Worm (Caenorhabditis elegans) whole organism, young adult: ENCODE measurements around the gene F44G4.6.

Experiments used
- efl-1 ChIP-seq: fragments of 150-350 bp; optimal IDR thresholded peaks from 2 replicates; lab custom pipeline; 2014; ENCODE audit warnings: missing biosample characterization, missing genetic modification reagents, missing genetic modification characterization
- hlh-12 ChIP-seq: sonication (generic microtip); optimal IDR thresholded peaks from 2 replicates; lab custom pipeline; 2016; ENCODE audit warnings: missing genetic modification characterization, missing compliant biosample characterization

ce11 chrII:8973516-8974043, 28.0 kb downstream of the F44G4.6 start, which contains the start of gene tomm-40:
- TF ChIP-seq efl-1 (GFP tag; lab: Kevin White, UChicago) (no peak), hlh-12 (tag; lab: Kevin White, UChicago) (no peak)
